Fruit fly (Drosophila melanogaster) whole organism, prepupa: ENCODE measurements around the gene Dredd.

Experiments
- CG10631 ChIP-seq: fragments of 200-800 bp; sonication (Bioruptor generic); optimal IDR thresholded peaks from 2 replicates; lab custom pipeline; 2016; ENCODE audit warnings: missing biosample characterization, missing genetic modification characterization
- CG15336 ChIP-seq: fragments of 200-800 bp; sonication (Bioruptor generic); IDR thresholded peaks from 2 replicates; pipeline ENCODE4 v1.3.6; 2022; ENCODE audit warnings: missing biosample characterization, missing genetic modification characterization
- CG16779 ChIP-seq: fragments of 200-800 bp; sonication (Bioruptor generic); optimal IDR thresholded peaks from 3 replicates; lab custom pipeline; 2017; ENCODE audit warnings: missing biosample characterization, mild to moderate bottlenecking, missing genetic modification characterization
- CG31627 ChIP-seq: fragments of 200-800 bp; sonication (Bioruptor generic); optimal IDR thresholded peaks from 3 replicates; lab custom pipeline; 2016; ENCODE audit warnings: missing biosample characterization, missing genetic modification characterization
- CG4318 ChIP-seq: fragments of 200-800 bp; sonication (Bioruptor generic); optimal IDR thresholded peaks from 3 replicates; lab custom pipeline; 2017; ENCODE audit warnings: missing biosample characterization, mild to moderate bottlenecking, missing genetic modification characterization
- CG6163 ChIP-seq: fragments of 200-800 bp; sonication (Bioruptor generic); IDR thresholded peaks from 3 replicates; pipeline ENCODE4 v1.3.6; 2022; ENCODE audit warnings: missing biosample characterization, missing genetic modification characterization
- CG6808 ChIP-seq: fragments of 200-800 bp; sonication (Bioruptor generic); optimal IDR thresholded peaks from 3 replicates; lab custom pipeline; 2017; ENCODE audit warnings: missing biosample characterization, missing genetic modification characterization, mild to moderate bottlenecking, moderate library complexity, missing genetic modification reagents
- CG7368 ChIP-seq: fragments of 200-800 bp; sonication (Bioruptor generic); optimal IDR thresholded peaks from 3 replicates; lab custom pipeline; 2016; ENCODE audit warnings: missing biosample characterization, missing genetic modification characterization
- Hr39 ChIP-seq: fragments of 200-800 bp; sonication (Bioruptor generic); optimal IDR thresholded peaks from 2 replicates; lab custom pipeline; 2016; ENCODE audit warnings: missing biosample characterization, missing genetic modification characterization
- Sox102F ChIP-seq: fragments of 200-800 bp; sonication (Bioruptor generic); optimal IDR thresholded peaks from 2 replicates; lab custom pipeline; 2016; ENCODE audit warnings: missing biosample characterization, mild to moderate bottlenecking, missing genetic modification characterization
- achi ChIP-seq: fragments of 200-800 bp; sonication (Bioruptor generic); optimal IDR thresholded peaks from 3 replicates; lab custom pipeline; 2016; ENCODE audit warnings: missing biosample characterization, missing genetic modification characterization
- dac ChIP-seq: fragments of 200-800 bp; sonication (Bioruptor generic); optimal IDR thresholded peaks from 2 replicates; lab custom pipeline; 2017; ENCODE audit warnings: missing biosample characterization, mild to moderate bottlenecking, missing genetic modification characterization
- dsx ChIP-seq: fragments of 200-800 bp; optimal IDR thresholded peaks from 3 replicates; lab custom pipeline; 2019; ENCODE audit warnings: missing biosample characterization, mild to moderate bottlenecking, missing genetic modification characterization, moderate library complexity; ENCODE audit not compliant: poor library complexity, severe bottlenecking
- lz ChIP-seq: fragments of 200-800 bp; sonication (Bioruptor generic); optimal IDR thresholded peaks from 3 replicates; lab custom pipeline; 2016; ENCODE audit warnings: missing biosample characterization, missing genetic modification characterization

DNA sequence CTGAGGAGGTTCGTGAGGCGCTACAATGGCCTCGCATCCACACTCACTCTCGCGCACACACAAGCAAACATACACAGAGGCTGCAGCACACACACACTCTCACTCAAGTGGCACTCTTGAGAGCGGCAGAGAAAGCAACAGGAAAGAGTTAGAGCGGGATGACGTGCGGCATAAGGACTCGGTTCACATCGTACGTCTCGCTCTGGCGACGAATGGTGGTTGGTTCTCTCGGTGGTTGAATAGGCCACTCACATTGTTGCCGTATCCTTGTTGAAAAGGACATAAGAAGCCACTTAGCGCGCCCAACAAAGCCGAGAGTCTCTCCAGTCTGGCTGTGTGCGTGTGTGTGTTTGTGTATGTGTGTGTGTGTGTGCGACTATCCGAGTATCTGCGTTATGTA, 44.9 kb downstream of the Dredd start:
- TF ChIP-seq dsx (GFP tag; lab: Kevin White, UChicago) (no peak), CG15336 (GFP tag; lab: Robert Waterston, UW) (no peak), CG6163 (GFP tag; lab: Robert Waterston, UW) (no peak), Hr39 (GFP tag; lab: Kevin White, UChicago) (no peak), CG16779 (tag; lab: Kevin White, UChicago) (no peak), CG6808 (GFP tag; lab: Kevin White, UChicago) (no peak), lz (GFP tag; lab: Kevin White, UChicago) (no peak), CG31627 (GFP tag; lab: Kevin White, UChicago) (no peak), CG7368 (no peak), CG10631 (no peak), CG4318 (no peak), Sox102F (GFP tag; lab: Kevin White, UChicago) (no peak), achi (GFP tag; lab: Kevin White, UChicago) (no peak), dac (no peak)
